Worm (Caenorhabditis elegans) whole organism, L3 larva: ENCODE measurements around the gene fbxa-113.

ENCODE experiments used
- elt-1 ChIP-seq: fragments of 150-350 bp; optimal IDR thresholded peaks from 2 replicates; lab custom pipeline; 2014; ENCODE audit warnings: missing biosample characterization, missing genetic modification characterization
- lsy-12 ChIP-seq: sonication (generic microtip); optimal IDR thresholded peaks from 2 replicates; lab custom pipeline; 2016; ENCODE audit warnings: mild to moderate bottlenecking, missing genetic modification characterization, missing compliant biosample characterization
- nhr-11 ChIP-seq: fragments of 150-350 bp; optimal IDR thresholded peaks from 2 replicates; lab custom pipeline; 2014; ENCODE audit warnings: missing biosample characterization, missing genetic modification characterization
- nhr-25 ChIP-seq: sonication (generic microtip); optimal IDR thresholded peaks from 2 replicates; lab custom pipeline; 2017; ENCODE audit warnings: missing biosample characterization, missing genetic modification characterization
- unc-62 ChIP-seq: fragments of 150-350 bp; sonication (generic microtip); optimal IDR thresholded peaks from 4 replicates; lab custom pipeline; 2014; ENCODE audit warnings: missing biosample characterization, missing genetic modification reagents, missing genetic modification characterization

ce11 chrV:20203085-20203484, at the start of gene fbxa-113:
- TF ChIP-seq unc-62 (GFP tag; lab: Kevin White, UChicago) (no peak), nhr-11 (tag; lab: Kevin White, UChicago) (no peak), nhr-25 (tag; lab: Kevin White, UChicago) (no peak), lsy-12 (tag; lab: Kevin White, UChicago) (no peak), elt-1 (no peak)
